Worm (Caenorhabditis elegans) whole organism, L1 larva: Measurements from ENCODE around the gene Y48A6B.7.

Source experiments
- C16A3.4 ChIP-seq: fragments of 150-350 bp; optimal IDR thresholded peaks from 2 replicates; lab custom pipeline; 2014; ENCODE audit warnings: missing biosample characterization, missing genetic modification characterization
- C34B4.2 ChIP-seq: sonication (generic microtip); optimal IDR thresholded peaks from 2 replicates; lab custom pipeline; 2017; ENCODE audit warnings: mild to moderate bottlenecking, missing genetic modification characterization, missing compliant biosample characterization
- aha-1 ChIP-seq: fragments of 150-350 bp; optimal IDR thresholded peaks from 2 replicates; lab custom pipeline; 2014; ENCODE audit warnings: missing biosample characterization, missing genetic modification characterization
- alr-1 ChIP-seq: fragments of 200-800 bp; sonication (Bioruptor generic); optimal IDR thresholded peaks from 2 replicates; lab custom pipeline; 2018; ENCODE audit warnings: borderline replicate concordance, mild to moderate bottlenecking, missing genetic modification characterization, missing compliant biosample characterization
- ama-1 ChIP-seq: fragments of 150-350 bp; optimal IDR thresholded peaks from 2 replicates; lab custom pipeline; 2014
- ceh-63 ChIP-seq: fragments of 200-800 bp; sonication (Bioruptor generic); optimal IDR thresholded peaks from 2 replicates; lab custom pipeline; 2018; ENCODE audit warnings: mild to moderate bottlenecking, missing genetic modification characterization, missing compliant biosample characterization
- ceh-8 ChIP-seq: fragments of 200-800 bp; sonication (Bioruptor generic); optimal IDR thresholded peaks from 2 replicates; lab custom pipeline; 2018; ENCODE audit warnings: mild to moderate bottlenecking, missing genetic modification characterization, moderate library complexity, missing compliant biosample characterization
- ceh-82 ChIP-seq, 3 experiments: fragments of 150-350 bp in 1 of 3; sonication (generic microtip) in 2 of 3; optimal IDR thresholded peaks; 2 replicates each; lab custom pipeline; 2014 to 2017; ENCODE audit warnings: missing biosample characterization in 3 of 3, missing genetic modification characterization in 3 of 3
- ceh-90 ChIP-seq: sonication (generic microtip); optimal IDR thresholded peaks from 2 replicates; lab custom pipeline; 2016; ENCODE audit warnings: missing genetic modification characterization, missing compliant biosample characterization
- ces-1 ChIP-seq: fragments of 150-350 bp; optimal IDR thresholded peaks from 2 replicates; lab custom pipeline; 2014; ENCODE audit warnings: missing biosample characterization, missing genetic modification reagents, missing genetic modification characterization
- efl-3 ChIP-seq: fragments of 200-800 bp; sonication (Bioruptor generic); optimal IDR thresholded peaks from 2 replicates; lab custom pipeline; 2018; ENCODE audit warnings: mild to moderate bottlenecking, missing genetic modification characterization, missing compliant biosample characterization
- egl-27 ChIP-seq, 2 experiments: fragments of 150-350 bp in 1 of 2; sonication (generic microtip); optimal IDR thresholded peaks; 3 replicates each; lab custom pipeline; 2017 to 2018; ENCODE audit warnings: missing biosample characterization in 2 of 2, missing genetic modification characterization in 2 of 2, missing genetic modification reagents in 2 of 2
- fos-1 ChIP-seq: fragments of 150-350 bp; optimal IDR thresholded peaks from 2 replicates; lab custom pipeline; 2014; ENCODE audit warnings: missing biosample characterization, missing genetic modification characterization
- hlh-17 ChIP-seq: fragments of 200-800 bp; sonication (Bioruptor generic); optimal IDR thresholded peaks from 2 replicates; lab custom pipeline; 2018; ENCODE audit warnings: missing genetic modification characterization, mild to moderate bottlenecking, missing compliant biosample characterization, moderate library complexity, borderline replicate concordance
- hlh-4 ChIP-seq: sonication (generic microtip); optimal IDR thresholded peaks from 2 replicates; lab custom pipeline; 2016; ENCODE audit warnings: mild to moderate bottlenecking, missing genetic modification characterization, missing compliant biosample characterization
- hpl-2 ChIP-seq: fragments of 150-350 bp; optimal IDR thresholded peaks from 2 replicates; lab custom pipeline; 2014; ENCODE audit warnings: missing biosample characterization, missing genetic modification reagents, missing genetic modification characterization
- irx-1 ChIP-seq: sonication (generic microtip); optimal IDR thresholded peaks from 2 replicates; lab custom pipeline; 2016; ENCODE audit warnings: missing genetic modification characterization, missing compliant biosample characterization
- jun-1 ChIP-seq: fragments of 150-350 bp; optimal IDR thresholded peaks from 2 replicates; lab custom pipeline; 2014; ENCODE audit warnings: missing biosample characterization, missing genetic modification reagents, missing genetic modification characterization
- lin-13 ChIP-seq: fragments of 150-350 bp; optimal IDR thresholded peaks from 2 replicates; lab custom pipeline; 2014; ENCODE audit warnings: missing biosample characterization, missing genetic modification reagents, missing genetic modification characterization
- lin-14 ChIP-seq: fragments of 200-800 bp; sonication (Bioruptor generic); optimal IDR thresholded peaks from 2 replicates; lab custom pipeline; 2018; ENCODE audit warnings: mild to moderate bottlenecking, missing genetic modification characterization, moderate library complexity, missing compliant biosample characterization
- lin-15B ChIP-seq: fragments of 150-350 bp; sonication (generic microtip); optimal IDR thresholded peaks from 3 replicates; lab custom pipeline; 2014; ENCODE audit warnings: missing biosample characterization, missing genetic modification characterization
- lin-39 ChIP-seq: fragments of 150-350 bp; optimal IDR thresholded peaks from 2 replicates; lab custom pipeline; 2014; ENCODE audit warnings: missing biosample characterization, missing genetic modification reagents, missing genetic modification characterization
- lsy-2 ChIP-seq, 2 experiments: fragments of 150-350 bp; optimal IDR thresholded peaks; 2 replicates each; lab custom pipeline; 2014; ENCODE audit warnings: missing biosample characterization in 2 of 2, missing genetic modification characterization in 2 of 2
- mdl-1 ChIP-seq, 2 experiments: fragments of 150-350 bp; optimal IDR thresholded peaks; 2 replicates each; lab custom pipeline; 2014 to 2017; ENCODE audit warnings: missing biosample characterization in 2 of 2, missing genetic modification characterization in 2 of 2, inconsistent platforms in 1 of 2
- mep-1 ChIP-seq: fragments of 150-350 bp; optimal IDR thresholded peaks from 2 replicates; lab custom pipeline; 2014; ENCODE audit warnings: missing biosample characterization, missing genetic modification characterization
- nhr-19 ChIP-seq: fragments of 200-800 bp; sonication (Bioruptor generic); conservative IDR thresholded peaks from 2 replicates; pipeline ENCODE4 v1.3.6; 2022; ENCODE audit warnings: missing genetic modification characterization, missing compliant biosample characterization
- nhr-237 ChIP-seq: fragments of 150-350 bp; optimal IDR thresholded peaks from 2 replicates; lab custom pipeline; 2014; ENCODE audit warnings: missing biosample characterization, missing genetic modification characterization
- nhr-47 ChIP-seq: sonication (generic microtip); optimal IDR thresholded peaks from 2 replicates; lab custom pipeline; 2016; ENCODE audit warnings: mild to moderate bottlenecking, missing genetic modification characterization, moderate library complexity, missing compliant biosample characterization
- nhr-71 ChIP-seq: sonication (generic microtip); optimal IDR thresholded peaks from 2 replicates; lab custom pipeline; 2016; ENCODE audit warnings: mild to moderate bottlenecking, missing genetic modification characterization, moderate library complexity, missing compliant biosample characterization
- nhr-76 ChIP-seq: sonication (generic microtip); optimal IDR thresholded peaks from 2 replicates; lab custom pipeline; 2017; ENCODE audit warnings: missing biosample characterization, missing genetic modification characterization
- nhr-77 ChIP-seq: fragments of 150-350 bp; optimal IDR thresholded peaks from 2 replicates; lab custom pipeline; 2014; ENCODE audit warnings: missing biosample characterization, missing genetic modification characterization
- nhr-84 ChIP-seq: sonication (generic microtip); optimal IDR thresholded peaks from 2 replicates; lab custom pipeline; 2017; ENCODE audit warnings: missing biosample characterization, missing genetic modification characterization
- nhr-85 ChIP-seq: sonication (generic microtip); peaks from one replicate; lab custom pipeline; 2016; ENCODE audit warnings: missing genetic modification characterization, inconsistent platforms, missing compliant biosample characterization
- nhr-90 ChIP-seq: sonication (generic microtip); optimal IDR thresholded peaks from 2 replicates; lab custom pipeline; 2016; ENCODE audit warnings: mild to moderate bottlenecking, missing genetic modification characterization, missing compliant biosample characterization; ENCODE audit not compliant: poor library complexity
- pax-3 ChIP-seq: fragments of 200-800 bp; sonication (Bioruptor generic); optimal IDR thresholded peaks from 2 replicates; lab custom pipeline; 2018; ENCODE audit warnings: mild to moderate bottlenecking, missing genetic modification characterization, moderate library complexity, missing compliant biosample characterization
- skn-1 ChIP-seq: fragments of 150-350 bp; optimal IDR thresholded peaks from 2 replicates; lab custom pipeline; 2014; ENCODE audit warnings: missing biosample characterization, missing genetic modification characterization
- snpc-4 ChIP-seq: fragments of 150-350 bp; optimal IDR thresholded peaks from 2 replicates; lab custom pipeline; 2014; ENCODE audit warnings: missing biosample characterization, missing genetic modification characterization
- snu-23 ChIP-seq: sonication (generic microtip); optimal IDR thresholded peaks from 2 replicates; lab custom pipeline; 2016; ENCODE audit warnings: missing genetic modification characterization, missing compliant biosample characterization
- sup-37 ChIP-seq: fragments of 200-800 bp; sonication (Bioruptor generic); optimal IDR thresholded peaks from 2 replicates; lab custom pipeline; 2018; ENCODE audit warnings: mild to moderate bottlenecking, missing genetic modification characterization, missing compliant biosample characterization
- swsn-7 ChIP-seq: sonication (generic microtip); optimal IDR thresholded peaks from 2 replicates; lab custom pipeline; 2016; ENCODE audit warnings: missing genetic modification characterization, missing compliant biosample characterization
- tbx-2 ChIP-seq: sonication (generic microtip); optimal IDR thresholded peaks from 2 replicates; lab custom pipeline; 2016; ENCODE audit warnings: missing genetic modification characterization, missing compliant biosample characterization
- tlp-1 ChIP-seq: fragments of 150-350 bp; optimal IDR thresholded peaks from 2 replicates; lab custom pipeline; 2014; ENCODE audit warnings: missing biosample characterization, missing genetic modification characterization
- unc-86 ChIP-seq: sonication (generic microtip); optimal IDR thresholded peaks from 2 replicates; lab custom pipeline; 2016; ENCODE audit warnings: missing genetic modification characterization, missing compliant biosample characterization
- unc-98 ChIP-seq: fragments of 200-800 bp; sonication (Bioruptor generic); IDR thresholded peaks from 2 replicates; pipeline ENCODE4 v1.3.6; 2022; ENCODE audit warnings: missing genetic modification characterization, missing compliant biosample characterization
- vab-15 ChIP-seq: sonication (generic microtip); optimal IDR thresholded peaks from 2 replicates; lab custom pipeline; 2017; ENCODE audit warnings: missing genotype, mild to moderate bottlenecking, missing genetic modification characterization, missing compliant biosample characterization
- xbp-1 ChIP-seq: sonication (generic microtip); optimal IDR thresholded peaks from 2 replicates; lab custom pipeline; 2016; ENCODE audit warnings: missing genetic modification characterization, missing compliant biosample characterization

The Y48A6B.7 gene

DNA sequence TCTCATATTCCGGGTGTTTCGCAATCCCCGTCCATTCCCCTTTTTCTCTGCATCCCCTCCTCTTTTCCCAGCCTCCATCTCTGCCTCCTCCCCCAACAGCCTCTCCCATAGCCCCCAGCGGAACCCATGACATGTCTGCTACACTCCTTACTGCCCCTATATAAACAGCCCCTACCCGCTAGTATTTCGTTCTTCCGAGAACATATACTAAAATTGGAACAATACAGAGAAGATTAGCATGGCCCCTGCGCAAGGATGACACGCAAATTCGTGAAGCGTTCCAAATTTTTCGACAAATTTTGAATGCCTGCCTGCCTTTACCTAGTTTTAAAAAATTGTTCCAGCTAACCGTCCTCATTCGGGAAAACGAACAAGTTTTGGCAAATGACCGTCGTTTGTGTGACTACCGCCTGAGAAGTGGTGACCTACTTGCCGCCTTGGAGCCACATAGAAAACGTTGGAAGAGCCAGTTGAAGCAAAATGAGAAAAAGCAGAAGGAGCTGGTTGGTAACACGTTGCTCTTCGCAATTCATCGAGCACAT is 36.8 kb downstream of the Y48A6B.7 start (continued):
- TF ChIP-seq hpl-2 (GFP tag; lab: Kevin White, UChicago) (peak; percentile 91), tbx-2 (peak; percentile 96), sup-37 (GFP tag; lab: Kevin White, UChicago) (peak; percentile 96), mdl-1 (tag; optimal IDR thresholded peaks at IDR 0.05; lab: Kevin White, UChicago) (peak; percentile 68 to 92), vab-15 (tag; lab: Kevin White, UChicago) (peak; percentile 86), fos-1 (tag; lab: Kevin White, UChicago) (peak; percentile 92), ces-1 (no peak), C16A3.4 (peak; percentile 95), skn-1 (peak; percentile 91), nhr-84 (tag; lab: Kevin White, UChicago) (peak; percentile 76), jun-1 (tag; lab: Kevin White, UChicago) (peak; percentile 97), ceh-63 (GFP tag; lab: Kevin White, UChicago) (peak; percentile 80), egl-27 (tag; optimal IDR thresholded peaks at IDR 0.05; lab: Kevin White, UChicago) (peak; percentile 79 to 85), tlp-1 (tag; lab: Kevin White, UChicago) (no peak), aha-1 (tag; lab: Kevin White, UChicago) (peak; percentile 54), nhr-47 (tag; lab: Kevin White, UChicago) (peak; percentile 99), snu-23 (GFP tag; lab: Kevin White, UChicago) (peak; percentile 98), C34B4.2 (tag; lab: Kevin White, UChicago) (peak; percentile 38), lin-14 (GFP tag; lab: Kevin White, UChicago) (peak; percentile 99), unc-98 (peak; percentile 88), mep-1 (peak; percentile 98), hlh-17 (GFP tag; lab: Kevin White, UChicago) (no peak), hlh-4 (peak; percentile 30), nhr-76 (tag; lab: Kevin White, UChicago) (peak; percentile 86), efl-3 (peak; percentile 92), alr-1 (tag; lab: Kevin White, UChicago) (no peak), lin-15B (tag; lab: Kevin White, UChicago) (peak; percentile 53), lin-13 (GFP tag; lab: Kevin White, UChicago) (peak; percentile 93), ceh-82 (tag; optimal IDR thresholded peaks at IDR 0.05; lab: Kevin White, UChicago) (peak; percentile 96 to 98 (median 96)), ceh-8 (peak; percentile 97), nhr-77 (tag; lab: Kevin White, UChicago) (peak; percentile 95), irx-1 (tag; lab: Kevin White, UChicago) (peak; percentile 97), xbp-1 (tag; lab: Kevin White, UChicago) (peak; percentile 95), ceh-90 (tag; lab: Kevin White, UChicago) (peak; percentile 68), ama-1 (lab: Kevin White, UChicago) (peak; percentile 76), swsn-7 (tag; lab: Kevin White, UChicago) (peak; percentile 98), nhr-237 (peak; percentile 80), nhr-90 (tag; lab: Kevin White, UChicago) (peak; percentile 98), lsy-2 (tag; optimal IDR thresholded peaks at IDR 0.05; lab: Kevin White, UChicago) (peak; percentile 94), lin-39 (tag; lab: Kevin White, UChicago) (peak; percentile 91), snpc-4 (peak; percentile 100)

DNA sequence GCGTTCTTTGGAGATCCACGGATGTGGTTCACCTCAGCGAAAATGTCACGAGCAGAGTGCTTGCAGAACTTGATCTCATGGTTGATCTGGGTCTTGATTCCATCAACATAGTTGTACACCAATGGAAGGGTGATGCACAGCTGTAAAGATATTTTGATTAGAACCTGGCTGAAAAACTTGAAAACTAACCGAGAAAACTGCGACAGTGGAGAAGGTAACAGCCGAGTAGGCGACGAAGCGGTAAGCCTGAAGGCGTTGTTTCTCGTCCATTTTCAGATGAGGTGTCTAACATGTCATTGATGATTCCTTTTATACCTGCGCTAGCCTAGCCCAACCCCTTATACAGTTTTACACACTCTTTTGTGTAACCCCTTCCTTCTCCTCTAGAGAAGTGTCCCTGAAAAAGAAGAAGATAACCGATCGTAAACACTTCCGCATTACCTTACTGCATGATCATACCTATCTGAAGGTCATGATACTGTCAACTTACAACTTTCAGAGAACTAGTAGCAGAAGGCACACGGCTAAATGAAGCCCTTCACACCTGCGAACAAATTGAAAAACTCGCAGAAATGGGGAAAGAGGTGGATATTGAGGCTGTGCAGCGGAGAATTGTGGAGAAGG is 38.7 kb downstream of the Y48A6B.7 start, which contains the start of gene col-94:
col-94 (minus strand) TSS at position 313 of the 624 bp plus-strand sequence.
- TF ChIP-seq snu-23 (GFP tag; lab: Kevin White, UChicago): peak; percentile 26
- no peak for TF ChIP-seq irx-1 (tag; lab: Kevin White, UChicago)
- no peak for TF ChIP-seq nhr-71
- no peak for TF ChIP-seq pax-3 (tag; lab: Kevin White, UChicago)
- TF ChIP-seq lin-14 (GFP tag; lab: Kevin White, UChicago): peak; percentile 51
- peak; percentile 63 for TF ChIP-seq nhr-85
- TF ChIP-seq sup-37 (GFP tag; lab: Kevin White, UChicago): no peak
- 0 out of 2 replicates have a peak, but pooled peaks have one; percentile 5 for TF ChIP-seq nhr-19 (GFP tag; lab: Robert Waterston, UW)
- TF ChIP-seq unc-86 (tag; lab: Kevin White, UChicago): no peak
